Fruit fly (Drosophila melanogaster) whole organism, embryonic: ENCODE data around the gene jet.
A peak's percentile ranks its signal among the peaks of the same experiment; 100 is the strongest.

Experiments
- CG10366 ChIP-seq: fragments of 200-800 bp; sonication (Bioruptor generic); IDR thresholded peaks from 2 replicates; pipeline ENCODE4 v1.3.6; 2022; ENCODE audit warnings: missing biosample characterization, missing genetic modification characterization
- CG10654 ChIP-seq: fragments of 200-800 bp; sonication (Bioruptor generic); optimal IDR thresholded peaks from 2 replicates; lab custom pipeline; 2016; ENCODE audit warnings: missing biosample characterization, missing genetic modification characterization
- CG10959 ChIP-seq: fragments of 200-800 bp; sonication (Bioruptor generic); IDR thresholded peaks from 2 replicates; pipeline ENCODE4 v1.3.6; 2022; ENCODE audit warnings: missing biosample characterization, missing genetic modification characterization
- CG12071 ChIP-seq: fragments of 200-800 bp; sonication (Bioruptor generic); optimal IDR thresholded peaks from 3 replicates; lab custom pipeline; 2018; ENCODE audit warnings: missing biosample characterization, mild to moderate bottlenecking, missing genetic modification characterization
- CG13424 ChIP-seq: fragments of 200-800 bp; sonication (Bioruptor generic); optimal IDR thresholded peaks from 2 replicates; lab custom pipeline; 2019; ENCODE audit warnings: missing biosample characterization, mild to moderate bottlenecking, missing genetic modification characterization, moderate library complexity
- CG14050 ChIP-seq: fragments of 200-800 bp; sonication (Bioruptor generic); IDR thresholded peaks from 3 replicates; pipeline ENCODE4 v1.3.6; 2022; ENCODE audit warnings: missing biosample characterization, missing genetic modification characterization
- CG14667 ChIP-seq: fragments of 200-800 bp; sonication (Bioruptor generic); IDR thresholded peaks from 2 replicates; pipeline ENCODE4 v1.3.6; 2022; ENCODE audit warnings: missing biosample characterization, missing genetic modification characterization
- CG14710 ChIP-seq: fragments of 200-800 bp; sonication (Bioruptor generic); optimal IDR thresholded peaks from 3 replicates; lab custom pipeline; 2019; ENCODE audit warnings: missing biosample characterization, mild to moderate bottlenecking, missing genetic modification characterization, moderate library complexity
- CG1647 ChIP-seq: fragments of 200-800 bp; sonication (Bioruptor generic); optimal IDR thresholded peaks from 3 replicates; lab custom pipeline; 2016; ENCODE audit warnings: missing biosample characterization, missing genetic modification characterization
- CG17359 ChIP-seq: fragments of 200-800 bp; sonication (Bioruptor generic); optimal IDR thresholded peaks from 3 replicates; lab custom pipeline; 2018; ENCODE audit warnings: missing biosample characterization, mild to moderate bottlenecking, missing genetic modification characterization, moderate library complexity
- CG18599 ChIP-seq: fragments of 200-800 bp; sonication (Bioruptor generic); optimal IDR thresholded peaks from 3 replicates; lab custom pipeline; 2017; ENCODE audit warnings: missing biosample characterization, missing genetic modification characterization, mild to moderate bottlenecking, moderate library complexity, missing genetic modification reagents
- CG2120 ChIP-seq: fragments of 200-800 bp; sonication (Bioruptor generic); optimal IDR thresholded peaks from 3 replicates; lab custom pipeline; 2016; ENCODE audit warnings: missing biosample characterization, missing genetic modification characterization
- CG2678 ChIP-seq: fragments of 200-800 bp; sonication (Bioruptor generic); optimal IDR thresholded peaks from 3 replicates; lab custom pipeline; 2019; ENCODE audit warnings: missing biosample characterization, mild to moderate bottlenecking, missing genetic modification characterization, moderate library complexity
- CG34376 ChIP-seq: fragments of 200-800 bp; sonication (Bioruptor generic); optimal IDR thresholded peaks from 2 replicates; lab custom pipeline; 2018; ENCODE audit warnings: missing biosample characterization, mild to moderate bottlenecking, missing genetic modification characterization
- CG6175 ChIP-seq: fragments of 200-800 bp; sonication (Bioruptor generic); IDR thresholded peaks from 3 replicates; pipeline ENCODE4 v1.3.6; 2022; ENCODE audit warnings: missing biosample characterization, missing genetic modification characterization
- CG6254 ChIP-seq: fragments of 200-800 bp; sonication (Bioruptor generic); optimal IDR thresholded peaks from 3 replicates; lab custom pipeline; 2017; ENCODE audit warnings: mild to moderate bottlenecking, missing biosample characterization, missing genetic modification reagents, missing genetic modification characterization
- CG7786 ChIP-seq: fragments of 200-800 bp; sonication (Bioruptor generic); optimal IDR thresholded peaks from 2 replicates; lab custom pipeline; 2016; ENCODE audit warnings: missing biosample characterization, missing genetic modification characterization
- CG8089 ChIP-seq: fragments of 200-800 bp; sonication (Bioruptor generic); optimal IDR thresholded peaks from 3 replicates; lab custom pipeline; 2016; ENCODE audit warnings: missing biosample characterization, missing genetic modification characterization
- CG8359 ChIP-seq: fragments of 200-800 bp; sonication (Bioruptor generic); optimal IDR thresholded peaks from 2 replicates; lab custom pipeline; 2017; ENCODE audit warnings: missing biosample characterization, mild to moderate bottlenecking, missing genetic modification characterization, borderline replicate concordance
- Doc2 ChIP-seq: fragments of 200-800 bp; sonication (Bioruptor generic); IDR thresholded peaks from 2 replicates; pipeline ENCODE4 v1.3.6; 2022; ENCODE audit warnings: missing biosample characterization, missing genetic modification characterization
- Drgx ChIP-seq: fragments of 200-800 bp; sonication (Bioruptor generic); IDR thresholded peaks from 2 replicates; pipeline ENCODE4 v1.3.6; 2022; ENCODE audit warnings: missing biosample characterization, missing genetic modification characterization
- E2f1 ChIP-seq: fragments of 200-800 bp; sonication (Bioruptor generic); IDR thresholded peaks from 2 replicates; pipeline ENCODE4 v1.3.6; 2022; ENCODE audit warnings: missing biosample characterization, missing genetic modification characterization
- Eip74EF ChIP-seq, 2 experiments: fragments of 200-800 bp in 1 of 2; fragments of >200 bp in 1 of 2; sonication (Bioruptor generic) in 1 of 2; optimal IDR thresholded peaks; 2 replicates each; lab custom pipeline; 2017 to 2019; ENCODE audit warnings: missing biosample characterization in 2 of 2, missing genetic modification characterization in 2 of 2, mild to moderate bottlenecking in 1 of 2, moderate library complexity in 1 of 2
- Fer2 ChIP-seq: fragments of 200-800 bp; sonication (Bioruptor generic); optimal IDR thresholded peaks from 2 replicates; lab custom pipeline; 2018; ENCODE audit warnings: missing biosample characterization, mild to moderate bottlenecking, missing genetic modification characterization, moderate library complexity
- Fer3 ChIP-seq: fragments of 200-800 bp; sonication (Bioruptor generic); optimal IDR thresholded peaks from 2 replicates; lab custom pipeline; 2018; ENCODE audit warnings: missing biosample characterization, mild to moderate bottlenecking, missing genetic modification characterization, moderate library complexity
- NC2α ChIP-seq: fragments of 200-800 bp; sonication (Bioruptor generic); optimal IDR thresholded peaks from 2 replicates; lab custom pipeline; 2016; ENCODE audit warnings: missing biosample characterization, missing genetic modification characterization
- Oli ChIP-seq: fragments of 200-800 bp; sonication (Bioruptor generic); optimal IDR thresholded peaks from 2 replicates; lab custom pipeline; 2018; ENCODE audit warnings: missing biosample characterization, mild to moderate bottlenecking, missing genetic modification characterization, moderate library complexity
- Poxn ChIP-seq: fragments of 200-800 bp; sonication (Bioruptor generic); IDR thresholded peaks from 2 replicates; pipeline ENCODE4 v1.3.6; 2022; ENCODE audit warnings: missing biosample characterization, missing genetic modification characterization
- Six4 ChIP-seq: fragments of 200-800 bp; sonication (Bioruptor generic); optimal IDR thresholded peaks from 2 replicates; lab custom pipeline; 2016; ENCODE audit warnings: missing biosample characterization, missing genetic modification characterization
- amos ChIP-seq: fragments of 200-800 bp; sonication (Bioruptor generic); IDR thresholded peaks from 2 replicates; pipeline ENCODE4 v1.3.6; 2022; ENCODE audit warnings: missing biosample characterization, missing genetic modification characterization; ENCODE audit not compliant: partially characterized antibody
- ara ChIP-seq: fragments of 200-800 bp; sonication (Bioruptor generic); IDR thresholded peaks from 2 replicates; pipeline ENCODE4 v1.3.6; 2022; ENCODE audit warnings: missing biosample characterization, missing genetic modification characterization
- bbx ChIP-seq: fragments of 200-800 bp; sonication (Bioruptor generic); IDR thresholded peaks from 2 replicates; pipeline ENCODE4 v1.3.6; 2022; ENCODE audit warnings: missing biosample characterization, missing genetic modification characterization; ENCODE audit not compliant: partially characterized antibody
- chm ChIP-seq: fragments of 200-800 bp; sonication (Bioruptor generic); IDR thresholded peaks from 2 replicates; pipeline ENCODE4 v1.3.6; 2022; ENCODE audit warnings: missing biosample characterization, missing genetic modification characterization
- crol ChIP-seq: fragments of 200-800 bp; sonication (Bioruptor generic); IDR thresholded peaks from 2 replicates; pipeline ENCODE4 v1.3.6; 2022; ENCODE audit warnings: missing biosample characterization, missing genetic modification characterization
- dmrt99B ChIP-seq: fragments of 200-800 bp; sonication (Bioruptor generic); optimal IDR thresholded peaks from 2 replicates; lab custom pipeline; 2018; ENCODE audit warnings: missing biosample characterization, mild to moderate bottlenecking, missing genetic modification characterization, moderate library complexity
- eyg ChIP-seq: fragments of 200-800 bp; sonication (Bioruptor generic); optimal IDR thresholded peaks from 3 replicates; lab custom pipeline; 2016; ENCODE audit warnings: missing biosample characterization, missing genetic modification characterization
- gem ChIP-seq: fragments of 200-800 bp; sonication (Bioruptor generic); optimal IDR thresholded peaks from 2 replicates; lab custom pipeline; 2019; ENCODE audit warnings: missing biosample characterization, mild to moderate bottlenecking, missing genetic modification characterization, moderate library complexity
- grau ChIP-seq: fragments of 200-800 bp; optimal IDR thresholded peaks from 3 replicates; lab custom pipeline; 2019; ENCODE audit warnings: missing biosample characterization, mild to moderate bottlenecking, missing genetic modification characterization, moderate library complexity
- hkb ChIP-seq, 2 experiments: fragments of 200-800 bp in 1 of 2; fragments of >200 bp in 1 of 2; sonication (Bioruptor generic) in 1 of 2; IDR thresholded peaks in 1 of 2; optimal IDR thresholded peaks in 1 of 2; 2 replicates each; pipeline versions ENCODE4 v1.3.6 to Lab custom; 2017 to 2022; ENCODE audit warnings: missing biosample characterization in 1 of 2, missing genetic modification characterization in 1 of 2
- hth ChIP-seq: fragments of >200 bp; optimal IDR thresholded peaks from 2 replicates; lab custom pipeline; 2017; ENCODE audit warnings: inconsistent platforms
- lab ChIP-seq: fragments of 200-800 bp; sonication (Bioruptor generic); optimal IDR thresholded peaks from 3 replicates; lab custom pipeline; 2017; ENCODE audit warnings: missing biosample characterization, missing genetic modification characterization, mild to moderate bottlenecking, moderate library complexity, missing genetic modification reagents
- lov ChIP-seq, 2 experiments: fragments of 200-800 bp in 1 of 2; fragments of >200 bp in 1 of 2; sonication (Bioruptor generic) in 1 of 2; IDR thresholded peaks in 1 of 2; optimal IDR thresholded peaks in 1 of 2; 2 replicates in 1 of 2; 3 replicates in 1 of 2; pipeline versions ENCODE4 v1.3.6 to Lab custom; 2017 to 2022; ENCODE audit warnings: missing biosample characterization in 1 of 2, missing genetic modification characterization in 1 of 2
- odd ChIP-seq: fragments of 200-800 bp; sonication (Bioruptor generic); optimal IDR thresholded peaks from 2 replicates; lab custom pipeline; 2017; ENCODE audit warnings: missing biosample characterization, mild to moderate bottlenecking, missing genetic modification characterization
- p53 ChIP-seq: fragments of 200-800 bp; sonication (Bioruptor generic); optimal IDR thresholded peaks from 2 replicates; lab custom pipeline; 2016; ENCODE audit warnings: missing biosample characterization, missing genetic modification characterization
- row ChIP-seq: fragments of 200-800 bp; sonication (Bioruptor generic); IDR thresholded peaks from 3 replicates; pipeline ENCODE4 v1.3.6; 2022; ENCODE audit warnings: missing biosample characterization, missing genetic modification characterization
- sim ChIP-seq: fragments of 200-800 bp; sonication (Bioruptor generic); IDR thresholded peaks from 2 replicates; pipeline ENCODE4 v1.3.6; 2022; ENCODE audit warnings: missing biosample characterization, missing genetic modification characterization
- tap ChIP-seq: fragments of 200-800 bp; optimal IDR thresholded peaks from 3 replicates; lab custom pipeline; 2019; ENCODE audit warnings: missing biosample characterization, mild to moderate bottlenecking, missing genetic modification characterization, moderate library complexity
- unpg ChIP-seq: fragments of 200-800 bp; sonication (Bioruptor generic); optimal IDR thresholded peaks from 3 replicates; lab custom pipeline; 2018; ENCODE audit warnings: missing biosample characterization, mild to moderate bottlenecking, missing genetic modification characterization, moderate library complexity
- usp ChIP-seq: fragments of >200 bp; optimal IDR thresholded peaks from 2 replicates; lab custom pipeline; 2017; ENCODE audit warnings: missing biosample characterization, missing genetic modification characterization
- zen2 ChIP-seq: fragments of 200-800 bp; sonication (Bioruptor generic); IDR thresholded peaks from 3 replicates; pipeline ENCODE4 v1.3.6; 2022; ENCODE audit warnings: missing biosample characterization, missing genetic modification characterization; ENCODE audit not compliant: partially characterized antibody

The jet gene

dm6 chr2L:4930541-4930940 lies 19.0 kb downstream of the jet start (continued):
- TF ChIP-seq odd (GFP tag; lab: Kevin White, UChicago) = no peak
- TF ChIP-seq CG2120 (GFP tag; lab: Kevin White, UChicago) = peak; percentile 17
- peak; percentile 30; the same call in 1 of the 3 replicates for TF ChIP-seq row (GFP tag; lab: Robert Waterston, UW)
- peak; percentile 8 for TF ChIP-seq tap (tag; lab: Kevin White, UChicago)
- 0 out of 3 replicates have a peak, but pooled peaks have one; percentile 10 for TF ChIP-seq CG14050 (GFP tag; lab: Robert Waterston, UW)
- peak; percentile 26 for TF ChIP-seq CG13424 (tag; lab: Kevin White, UChicago)
- TF ChIP-seq gem = peak; percentile 49
- peak; percentile 44 for TF ChIP-seq Drgx (GFP tag; lab: Robert Waterston, UW)
- TF ChIP-seq grau (tag; lab: Kevin White, UChicago) = peak; percentile 14
- TF ChIP-seq lab (GFP tag; lab: Kevin White, UChicago) = peak; percentile 34
- no peak for TF ChIP-seq chm (GFP tag; lab: Robert Waterston, UW)
- no peak for TF ChIP-seq CG8089 (GFP tag; lab: Kevin White, UChicago)
- no peak for TF ChIP-seq bbx (GFP tag; lab: Robert Waterston, UW)
- TF ChIP-seq CG17359 = no peak
- no peak for TF ChIP-seq CG10654 (GFP tag; lab: Kevin White, UChicago)
- TF ChIP-seq CG6254 (GFP tag; lab: Kevin White, UChicago) = no peak
- TF ChIP-seq E2f1 (GFP tag; lab: Robert Waterston, UW) = peak; percentile 15; the same call in 1 of the 2 replicates
- no peak for TF ChIP-seq amos
- TF ChIP-seq Fer2 = no peak
- 0 out of 2 replicates have a peak, but pooled peaks have one; percentile 3 for TF ChIP-seq CG14667 (GFP tag; lab: Robert Waterston, UW)
- peak; percentile 1 for TF ChIP-seq CG12071
- TF ChIP-seq Oli (tag; lab: Kevin White, UChicago) = peak; percentile 19
- TF ChIP-seq CG10366 (GFP tag; lab: Robert Waterston, UW) = 0 out of 2 replicates have a peak, but pooled peaks have one; percentile 8
- no peak for TF ChIP-seq CG14710 (tag; lab: Kevin White, UChicago)
- no peak for TF ChIP-seq hkb (optimal IDR thresholded peaks at IDR 0.05; lab: Kevin White, UChicago)
- 0 out of 2 replicates have a peak, but pooled peaks have one; percentile 13 for TF ChIP-seq hkb (GFP tag; IDR thresholded peaks at IDR 0.05; lab: Robert Waterston, UW)
- peak; percentile 39; the same call in 1 of the 2 replicates for TF ChIP-seq ara (GFP tag; lab: Robert Waterston, UW)
- no peak for TF ChIP-seq Poxn (GFP tag; lab: Robert Waterston, UW)
- TF ChIP-seq NC2α (GFP tag; lab: Kevin White, UChicago) = no peak
- no peak for TF ChIP-seq CG10959 (GFP tag; lab: Robert Waterston, UW)
- TF ChIP-seq CG2678 (tag; lab: Kevin White, UChicago) = peak; percentile 37
- TF ChIP-seq zen2 (GFP tag; lab: Robert Waterston, UW) = no peak
- TF ChIP-seq unpg (GFP tag; lab: Kevin White, UChicago) = peak; percentile 41
- no peak for TF ChIP-seq usp
- TF ChIP-seq CG7786 (GFP tag; lab: Kevin White, UChicago) = no peak
- peak; percentile 11 for TF ChIP-seq dmrt99B (tag; lab: Kevin White, UChicago)
- peak; percentile 14 for TF ChIP-seq Fer3 (tag; lab: Kevin White, UChicago)

dm6 chr2L:4928340-4928739 lies 21.2 kb downstream of the jet start:
- TF ChIP-seq CG1647 (GFP tag; lab: Kevin White, UChicago) = no peak
- TF ChIP-seq lov (optimal IDR thresholded peaks at IDR 0.05; lab: Kevin White, UChicago) = no peak
- no peak for TF ChIP-seq lov (GFP tag; IDR thresholded peaks at IDR 0.05; lab: Robert Waterston, UW)
- no peak for TF ChIP-seq eyg (GFP tag; lab: Kevin White, UChicago)
- no peak for TF ChIP-seq Oli (tag; lab: Kevin White, UChicago)
- no peak for TF ChIP-seq Eip74EF (GFP tag; optimal IDR thresholded peaks at IDR 0.05; lab: Kevin White, UChicago)
- peak; percentile 16 for TF ChIP-seq CG34376
- TF ChIP-seq Doc2 (GFP tag; lab: Robert Waterston, UW) = no peak
- peak; percentile 73 for TF ChIP-seq CG18599 (GFP tag; lab: Kevin White, UChicago)
- no peak for TF ChIP-seq CG6175
- TF ChIP-seq crol = no peak
- TF ChIP-seq CG8359 (GFP tag; lab: Kevin White, UChicago) = no peak
- no peak for TF ChIP-seq hth (lab: Kevin White, UChicago)
- TF ChIP-seq Six4 = no peak
- 0 out of 2 replicates have a peak, but pooled peaks have one; percentile 25 for TF ChIP-seq sim (GFP tag; lab: Robert Waterston, UW)
- TF ChIP-seq p53 (GFP tag; lab: Kevin White, UChicago) = no peak
